Worm (Caenorhabditis elegans) whole organism, L4 larva: ENCODE results near the gene srx-131.

Experiments used
- aly-2 ChIP-seq: sonication (generic microtip); optimal IDR thresholded peaks from 2 replicates; lab custom pipeline; 2018; ENCODE audit warnings: missing biosample characterization, missing genetic modification characterization
- fos-1 ChIP-seq: fragments of 150-350 bp; optimal IDR thresholded peaks from 2 replicates; lab custom pipeline; 2014; ENCODE audit warnings: missing biosample characterization, missing genetic modification characterization

DNA sequence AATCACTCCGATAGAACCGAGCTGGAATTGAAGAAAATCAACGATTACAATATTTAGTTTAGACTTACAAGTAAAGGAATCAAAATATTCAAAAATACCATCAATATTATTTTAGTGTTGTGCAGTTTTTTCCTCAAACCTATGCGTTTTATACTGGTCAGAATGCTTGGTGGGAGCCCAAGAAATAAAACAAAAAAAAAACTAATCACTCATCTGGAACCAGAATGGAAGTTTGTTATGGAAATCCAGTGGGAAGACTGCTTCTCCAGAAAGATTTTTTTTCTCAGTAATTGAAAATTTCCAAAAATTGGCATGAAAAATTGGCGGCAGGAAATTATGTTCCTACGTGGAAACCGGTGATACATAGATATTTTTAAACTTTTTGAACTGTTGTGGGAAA lies 11.1 kb downstream of the srx-131 start, which contains the start of gene srx-134:
- no peak for TF ChIP-seq fos-1 (tag; lab: Kevin White, UChicago)
- TF ChIP-seq aly-2 (tag; lab: Kevin White, UChicago): no peak
